Fruit fly (Drosophila melanogaster): Measurements from ENCODE around the gene hth.

hth gene

DNA sequence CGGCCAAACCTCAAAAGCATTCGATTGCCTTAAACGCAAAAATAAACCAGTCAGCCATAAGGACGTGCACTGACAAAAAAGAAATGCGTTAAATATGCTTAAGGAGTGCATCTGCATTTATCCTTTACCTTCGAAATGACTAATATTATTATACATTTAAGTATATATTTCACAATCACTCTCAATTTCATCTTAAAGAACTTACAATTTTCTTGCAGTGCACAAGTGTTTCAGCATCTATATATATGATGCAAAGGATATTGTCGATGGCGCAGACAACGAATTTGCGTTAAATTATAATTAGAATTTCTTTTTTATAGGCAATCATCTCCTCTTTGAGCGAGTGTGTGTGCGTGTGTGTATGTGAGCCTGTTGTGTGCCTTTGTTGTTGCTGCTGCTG is 140.7 kb downstream of the hth start (continued):
- peak; percentile 40; the same call in 1 of the 2 replicates for TF ChIP-seq ranshi (GFP tag; IDR thresholded peaks at IDR 0.05)
- no peak for TF ChIP-seq CG11723 (GFP tag; optimal IDR thresholded peaks at IDR 0.05)
- TF ChIP-seq salm (tag; optimal IDR thresholded peaks at IDR 0.05), result no peak
- TF ChIP-seq az2 (GFP tag; optimal IDR thresholded peaks at IDR 0.05), result peak; percentile 50
- no peak for TF ChIP-seq CG16813 (GFP tag; IDR thresholded peaks at IDR 0.05; ENCODE audit: partially characterized antibody)
- no peak for TF ChIP-seq CG16863 (GFP tag; optimal IDR thresholded peaks at IDR 0.05)
- TF ChIP-seq CG10565 (GFP tag; optimal IDR thresholded peaks at IDR 0.05), result no peak
- no peak for TF ChIP-seq GATAe (GFP tag; conservative IDR thresholded peaks at IDR 0.05)
- TF ChIP-seq CG17829 (tag; optimal IDR thresholded peaks at IDR 0.05), result peak; percentile 48
- peak; percentile 38 for TF ChIP-seq CG10267 (tag; optimal IDR thresholded peaks at IDR 0.05)
- no peak for TF ChIP-seq dati (GFP tag; IDR thresholded peaks at IDR 0.05)
- no peak for TF ChIP-seq Lim3 (GFP tag; IDR thresholded peaks at IDR 0.05)
- no peak for TF ChIP-seq CG30020 (tag; optimal IDR thresholded peaks at IDR 0.05)
- TF ChIP-seq pan (optimal IDR thresholded peaks at IDR 0.05), result no peak
- TF ChIP-seq pan (GFP tag; optimal IDR thresholded peaks at IDR 0.05 in 1 of 2, IDR thresholded peaks at IDR 0.05 in 1 of 2), result no peak
- TF ChIP-seq CG1233 (GFP tag; optimal IDR thresholded peaks at IDR 0.05), result no peak
- TF ChIP-seq CG9817 (tag; optimal IDR thresholded peaks at IDR 0.05), result no peak
- TF ChIP-seq CG15514 (GFP tag; optimal IDR thresholded peaks at IDR 0.05), result no peak
- no peak for TF ChIP-seq CG18764 (GFP tag; optimal IDR thresholded peaks at IDR 0.05)
- TF ChIP-seq ewg (GFP tag; optimal IDR thresholded peaks at IDR 0.05), result no peak
- TF ChIP-seq gfzf (GFP tag; optimal IDR thresholded peaks at IDR 0.05), result no peak
- TF ChIP-seq CG6689 (GFP tag; IDR thresholded peaks at IDR 0.05), result peak; percentile 41; the same call in 1 of the 2 replicates
- TF ChIP-seq BtbVII (GFP tag; optimal IDR thresholded peaks at IDR 0.05), result no peak
- TF ChIP-seq MESR4 (GFP tag; optimal IDR thresholded peaks at IDR 0.05), result no peak
- peak; percentile 30 for TF ChIP-seq Asciz (GFP tag; optimal IDR thresholded peaks at IDR 0.05)
- no peak for TF ChIP-seq CG10959 (GFP tag; IDR thresholded peaks at IDR 0.05)
- TF ChIP-seq pum (GFP tag; optimal IDR thresholded peaks at IDR 0.05), result no peak
- TF ChIP-seq CG7745 (tag; optimal IDR thresholded peaks at IDR 0.05), result no peak
- TF ChIP-seq CG4360 (GFP tag; IDR thresholded peaks at IDR 0.05), result no peak
- no peak for TF ChIP-seq CG1792 (GFP tag; optimal IDR thresholded peaks at IDR 0.05)
- TF ChIP-seq CG1603 (tag; optimal IDR thresholded peaks at IDR 0.05), result peak; percentile 66
- TF ChIP-seq h (optimal IDR thresholded peaks at IDR 0.05), result no peak
- no peak for TF ChIP-seq her (GFP tag; optimal IDR thresholded peaks at IDR 0.05)
- peak; percentile 44 for TF ChIP-seq unpg (GFP tag; optimal IDR thresholded peaks at IDR 0.05)
- no peak for TF ChIP-seq Scr (GFP tag; IDR thresholded peaks at IDR 0.05; ENCODE audit: partially characterized antibody)
- no peak for TF ChIP-seq CG11696 (GFP tag; IDR thresholded peaks at IDR 0.05)
- TF ChIP-seq CG13775 (GFP tag; optimal IDR thresholded peaks at IDR 0.05), result no peak
- no peak for TF ChIP-seq CG5180 (GFP tag; optimal IDR thresholded peaks at IDR 0.05)
- TF ChIP-seq sens-2 (GFP tag; IDR thresholded peaks at IDR 0.05), result no peak
- no peak for TF ChIP-seq CG7928 (GFP tag; optimal IDR thresholded peaks at IDR 0.05)
- peak; percentile 7 for TF ChIP-seq CG15269 (tag; optimal IDR thresholded peaks at IDR 0.05)
- no peak for TF ChIP-seq C15 (GFP tag; IDR thresholded peaks at IDR 0.05)
- TF ChIP-seq CG30403 (GFP tag; optimal IDR thresholded peaks at IDR 0.05), result peak; percentile 23
- TF ChIP-seq Dbx (GFP tag; IDR thresholded peaks at IDR 0.05), result no peak
- TF ChIP-seq kay (GFP tag; optimal IDR thresholded peaks at IDR 0.05), result no peak
- TF ChIP-seq CG8359 (GFP tag; optimal IDR thresholded peaks at IDR 0.05; ENCODE audit: borderline replicate concordance), result no peak
- no peak for TF ChIP-seq Awh (GFP tag; IDR thresholded peaks at IDR 0.05)
- peak; percentile 31 for TF ChIP-seq nmo (GFP tag; optimal IDR thresholded peaks at IDR 0.05)
- TF ChIP-seq Opbp (GFP tag; IDR thresholded peaks at IDR 0.05; ENCODE audit: partially characterized antibody), result no peak
- no peak for TF ChIP-seq Dad (GFP tag; optimal IDR thresholded peaks at IDR 0.05)
- no peak for TF ChIP-seq nerfin-2 (GFP tag; IDR thresholded peaks at IDR 0.05; ENCODE audit: partially characterized antibody)
- TF ChIP-seq Gug (GFP tag; IDR thresholded peaks at IDR 0.05), result no peak

Measured in whole organism, embryonic.